Worm (Caenorhabditis elegans) whole organism, L1 larva: ENCODE data around the gene pgp-8.
A peak's percentile ranks its signal among the peaks of the same experiment; 100 is the strongest.

ENCODE experiments used
- C04F5.9 ChIP-seq: sonication (generic microtip); optimal IDR thresholded peaks from 2 replicates; lab custom pipeline; 2016; ENCODE audit warnings: missing genetic modification characterization, missing compliant biosample characterization
- C16A3.4 ChIP-seq: fragments of 150-350 bp; optimal IDR thresholded peaks from 2 replicates; lab custom pipeline; 2014; ENCODE audit warnings: missing biosample characterization, missing genetic modification characterization
- C34B4.2 ChIP-seq: sonication (generic microtip); optimal IDR thresholded peaks from 2 replicates; lab custom pipeline; 2017; ENCODE audit warnings: mild to moderate bottlenecking, missing genetic modification characterization, missing compliant biosample characterization
- Y116A8C.19 ChIP-seq: sonication (generic microtip); optimal IDR thresholded peaks from 2 replicates; lab custom pipeline; 2016; ENCODE audit warnings: missing compliant biosample characterization, missing genetic modification characterization, borderline replicate concordance
- aly-2 ChIP-seq: fragments of 150-350 bp; optimal IDR thresholded peaks from 2 replicates; lab custom pipeline; 2014; ENCODE audit warnings: missing biosample characterization, missing genetic modification characterization
- blmp-1 ChIP-seq: fragments of 150-350 bp; optimal IDR thresholded peaks from 2 replicates; lab custom pipeline; 2014; ENCODE audit warnings: missing biosample characterization, missing genetic modification characterization
- elt-2 ChIP-seq: sonication (generic microtip); optimal IDR thresholded peaks from 2 replicates; lab custom pipeline; 2016; ENCODE audit warnings: missing genetic modification characterization, mild to moderate bottlenecking, inconsistent platforms, missing compliant biosample characterization, missing genetic modification reagents
- elt-3 ChIP-seq, 6 experiments: fragments of 150-350 bp in 1 of 6; sonication (generic microtip); optimal IDR thresholded peaks; 2 replicates each; lab custom pipeline; 2017 to 2018; ENCODE audit warnings: missing biosample characterization in 6 of 6, missing genetic modification characterization in 6 of 6, inconsistent platforms in 1 of 6
- fos-1 ChIP-seq: fragments of 150-350 bp; optimal IDR thresholded peaks from 2 replicates; lab custom pipeline; 2014; ENCODE audit warnings: missing biosample characterization, missing genetic modification characterization
- grh-1 ChIP-seq: fragments of 200-800 bp; sonication (Bioruptor generic); IDR thresholded peaks from 2 replicates; pipeline ENCODE4 v1.3.6; 2022; ENCODE audit warnings: missing genetic modification reagents, missing genetic modification characterization, missing compliant biosample characterization
- hlh-17 ChIP-seq: fragments of 200-800 bp; sonication (Bioruptor generic); optimal IDR thresholded peaks from 2 replicates; lab custom pipeline; 2018; ENCODE audit warnings: missing genetic modification characterization, mild to moderate bottlenecking, missing compliant biosample characterization, moderate library complexity, borderline replicate concordance
- hpl-2 ChIP-seq: fragments of 150-350 bp; optimal IDR thresholded peaks from 2 replicates; lab custom pipeline; 2014; ENCODE audit warnings: missing biosample characterization, missing genetic modification reagents, missing genetic modification characterization
- irx-1 ChIP-seq: sonication (generic microtip); optimal IDR thresholded peaks from 2 replicates; lab custom pipeline; 2016; ENCODE audit warnings: missing genetic modification characterization, missing compliant biosample characterization
- lin-14 ChIP-seq: fragments of 200-800 bp; sonication (Bioruptor generic); optimal IDR thresholded peaks from 2 replicates; lab custom pipeline; 2018; ENCODE audit warnings: mild to moderate bottlenecking, missing genetic modification characterization, moderate library complexity, missing compliant biosample characterization
- lin-35 ChIP-seq, 2 experiments: fragments of 150-350 bp; optimal IDR thresholded peaks; 2 replicates each; lab custom pipeline; 2014; ENCODE audit warnings: missing biosample characterization in 2 of 2, missing genetic modification characterization in 2 of 2, missing genetic modification reagents in 2 of 2
- lsy-2 ChIP-seq, 2 experiments: fragments of 150-350 bp; optimal IDR thresholded peaks; 2 replicates each; lab custom pipeline; 2014; ENCODE audit warnings: missing biosample characterization in 2 of 2, missing genetic modification characterization in 2 of 2
- mdl-1 ChIP-seq, 2 experiments: fragments of 150-350 bp; optimal IDR thresholded peaks; 2 replicates each; lab custom pipeline; 2014 to 2017; ENCODE audit warnings: missing biosample characterization in 2 of 2, missing genetic modification characterization in 2 of 2, inconsistent platforms in 1 of 2
- mep-1 ChIP-seq: fragments of 150-350 bp; optimal IDR thresholded peaks from 2 replicates; lab custom pipeline; 2014; ENCODE audit warnings: missing biosample characterization, missing genetic modification characterization
- nhr-12 ChIP-seq: sonication (generic microtip); optimal IDR thresholded peaks from 2 replicates; lab custom pipeline; 2017; ENCODE audit warnings: missing biosample characterization, missing genetic modification characterization
- nhr-19 ChIP-seq: fragments of 200-800 bp; sonication (Bioruptor generic); conservative IDR thresholded peaks from 2 replicates; pipeline ENCODE4 v1.3.6; 2022; ENCODE audit warnings: missing genetic modification characterization, missing compliant biosample characterization
- nhr-20 ChIP-seq: sonication (generic microtip); optimal IDR thresholded peaks from 2 replicates; lab custom pipeline; 2016; ENCODE audit warnings: mild to moderate bottlenecking, missing genetic modification characterization, missing compliant biosample characterization
- nhr-28 ChIP-seq: fragments of 150-350 bp; optimal IDR thresholded peaks from 2 replicates; lab custom pipeline; 2014; ENCODE audit warnings: missing biosample characterization, missing genetic modification characterization
- nhr-71 ChIP-seq: sonication (generic microtip); optimal IDR thresholded peaks from 2 replicates; lab custom pipeline; 2016; ENCODE audit warnings: mild to moderate bottlenecking, missing genetic modification characterization, moderate library complexity, missing compliant biosample characterization
- nhr-76 ChIP-seq: sonication (generic microtip); optimal IDR thresholded peaks from 2 replicates; lab custom pipeline; 2017; ENCODE audit warnings: missing biosample characterization, missing genetic modification characterization
- nhr-77 ChIP-seq: fragments of 150-350 bp; optimal IDR thresholded peaks from 2 replicates; lab custom pipeline; 2014; ENCODE audit warnings: missing biosample characterization, missing genetic modification characterization
- nhr-84 ChIP-seq: sonication (generic microtip); optimal IDR thresholded peaks from 2 replicates; lab custom pipeline; 2017; ENCODE audit warnings: missing biosample characterization, missing genetic modification characterization
- nhr-85 ChIP-seq: sonication (generic microtip); peaks from one replicate; lab custom pipeline; 2016; ENCODE audit warnings: missing genetic modification characterization, inconsistent platforms, missing compliant biosample characterization
- nhr-90 ChIP-seq: sonication (generic microtip); optimal IDR thresholded peaks from 2 replicates; lab custom pipeline; 2016; ENCODE audit warnings: mild to moderate bottlenecking, missing genetic modification characterization, missing compliant biosample characterization; ENCODE audit not compliant: poor library complexity
- rnt-1 ChIP-seq: sonication (generic microtip); optimal IDR thresholded peaks from 2 replicates; lab custom pipeline; 2016; ENCODE audit warnings: mild to moderate bottlenecking, missing genetic modification characterization, moderate library complexity, missing compliant biosample characterization
- skn-1 ChIP-seq: fragments of 150-350 bp; optimal IDR thresholded peaks from 2 replicates; lab custom pipeline; 2014; ENCODE audit warnings: missing biosample characterization, missing genetic modification characterization
- snpc-4 ChIP-seq: fragments of 150-350 bp; optimal IDR thresholded peaks from 2 replicates; lab custom pipeline; 2014; ENCODE audit warnings: missing biosample characterization, missing genetic modification characterization
- snu-23 ChIP-seq: sonication (generic microtip); optimal IDR thresholded peaks from 2 replicates; lab custom pipeline; 2016; ENCODE audit warnings: missing genetic modification characterization, missing compliant biosample characterization
- sox-4 ChIP-seq: sonication (generic microtip); optimal IDR thresholded peaks from 2 replicates; lab custom pipeline; 2016; ENCODE audit warnings: missing genetic modification characterization, missing compliant biosample characterization
- tlp-1 ChIP-seq: fragments of 150-350 bp; optimal IDR thresholded peaks from 2 replicates; lab custom pipeline; 2014; ENCODE audit warnings: missing biosample characterization, missing genetic modification characterization
- unc-130 ChIP-seq: fragments of 150-350 bp; optimal IDR thresholded peaks from 2 replicates; lab custom pipeline; 2017; ENCODE audit warnings: missing biosample characterization, missing genetic modification characterization, inconsistent platforms
- unc-30 ChIP-seq: sonication (generic microtip); optimal IDR thresholded peaks from 2 replicates; lab custom pipeline; 2017; ENCODE audit warnings: missing biosample characterization, missing genetic modification characterization
- unc-62 ChIP-seq: fragments of 150-350 bp; optimal IDR thresholded peaks from 2 replicates; lab custom pipeline; 2014; ENCODE audit warnings: missing biosample characterization, missing genetic modification reagents, missing genetic modification characterization
- unc-86 ChIP-seq: sonication (generic microtip); optimal IDR thresholded peaks from 2 replicates; lab custom pipeline; 2016; ENCODE audit warnings: missing genetic modification characterization, missing compliant biosample characterization
- zag-1 ChIP-seq: fragments of 150-350 bp; optimal IDR thresholded peaks from 2 replicates; lab custom pipeline; 2014; ENCODE audit warnings: missing biosample characterization, missing genetic modification characterization
- zip-4 ChIP-seq: fragments of 200-800 bp; sonication (Bioruptor generic); optimal IDR thresholded peaks from 2 replicates; lab custom pipeline; 2018; ENCODE audit warnings: mild to moderate bottlenecking, missing genetic modification characterization, moderate library complexity, missing compliant biosample characterization

Gene pgp-8

DNA sequence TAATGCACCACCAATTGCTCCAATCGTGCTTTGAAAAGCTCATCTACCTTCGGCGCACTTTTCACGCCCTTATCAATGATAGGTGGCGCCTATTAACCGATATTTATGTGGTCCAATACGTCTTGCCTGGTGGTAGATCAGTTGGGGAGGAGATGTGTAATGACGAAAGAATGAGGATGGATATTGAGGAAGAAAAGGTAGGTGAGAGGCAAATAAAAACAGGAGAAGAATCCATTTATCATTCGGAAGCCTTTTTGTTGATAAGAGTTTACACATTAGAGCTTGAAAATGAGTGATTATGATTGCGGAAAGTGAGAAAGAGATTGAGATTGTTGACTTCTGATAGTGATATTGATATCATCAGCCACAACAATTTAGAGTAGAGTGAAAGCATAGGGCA, 43.2 kb upstream of the pgp-8 start:
- TF ChIP-seq Y116A8C.19 (tag; lab: Kevin White, UChicago) (no peak), unc-130 (tag; lab: Kevin White, UChicago) (no peak), tlp-1 (tag; lab: Kevin White, UChicago) (no peak), unc-30 (tag; lab: Kevin White, UChicago) (no peak), nhr-28 (tag; lab: Kevin White, UChicago) (no peak), nhr-85 (no peak), fos-1 (tag; lab: Kevin White, UChicago) (no peak), zip-4 (GFP tag; lab: Kevin White, UChicago) (no peak), zag-1 (tag; lab: Kevin White, UChicago) (no peak), sox-4 (tag; lab: Kevin White, UChicago) (no peak), skn-1 (tag; lab: Kevin White, UChicago) (no peak), lin-14 (GFP tag; lab: Kevin White, UChicago) (peak; percentile 32), mep-1 (no peak), unc-62 (GFP tag; lab: Kevin White, UChicago) (no peak), blmp-1 (tag; lab: Kevin White, UChicago) (no peak), nhr-19 (GFP tag; lab: Robert Waterston, UW) (0 out of 2 replicates have a peak, but pooled peaks have one; percentile 7), nhr-71 (peak; percentile 29), lsy-2 (tag; optimal IDR thresholded peaks at IDR 0.05; lab: Kevin White, UChicago) (no peak), C04F5.9 (tag; lab: Kevin White, UChicago) (no peak), rnt-1 (tag; lab: Kevin White, UChicago) (peak; percentile 64), mdl-1 (tag; optimal IDR thresholded peaks at IDR 0.05; lab: Kevin White, UChicago) (no peak), hpl-2 (GFP tag; lab: Kevin White, UChicago) (no peak), nhr-12 (tag; lab: Kevin White, UChicago) (no peak), unc-86 (no peak), C34B4.2 (no peak)

DNA sequence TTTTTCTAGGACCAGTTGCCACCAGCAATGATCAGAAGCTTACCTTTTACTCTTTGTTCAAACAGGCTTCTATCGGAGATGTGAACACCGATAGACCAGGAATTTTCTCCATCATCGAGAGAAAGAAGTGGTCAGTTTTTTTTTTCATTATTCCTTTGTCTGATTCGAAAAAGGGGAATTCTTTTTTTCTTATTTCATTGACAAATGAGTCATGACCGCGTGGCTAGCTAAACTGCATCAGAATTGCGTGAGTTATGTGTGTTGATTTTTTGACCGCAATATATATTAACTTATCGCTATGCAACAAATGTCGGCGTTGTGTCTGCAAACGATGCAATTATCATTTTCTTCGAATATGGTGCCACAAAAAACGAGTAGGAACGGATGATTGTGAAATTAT, 39.2 kb upstream of the pgp-8 start:
- TF ChIP-seq nhr-71 (peak; percentile 32), irx-1 (tag; lab: Kevin White, UChicago) (no peak), nhr-20 (tag; lab: Kevin White, UChicago) (peak; percentile 26)

DNA sequence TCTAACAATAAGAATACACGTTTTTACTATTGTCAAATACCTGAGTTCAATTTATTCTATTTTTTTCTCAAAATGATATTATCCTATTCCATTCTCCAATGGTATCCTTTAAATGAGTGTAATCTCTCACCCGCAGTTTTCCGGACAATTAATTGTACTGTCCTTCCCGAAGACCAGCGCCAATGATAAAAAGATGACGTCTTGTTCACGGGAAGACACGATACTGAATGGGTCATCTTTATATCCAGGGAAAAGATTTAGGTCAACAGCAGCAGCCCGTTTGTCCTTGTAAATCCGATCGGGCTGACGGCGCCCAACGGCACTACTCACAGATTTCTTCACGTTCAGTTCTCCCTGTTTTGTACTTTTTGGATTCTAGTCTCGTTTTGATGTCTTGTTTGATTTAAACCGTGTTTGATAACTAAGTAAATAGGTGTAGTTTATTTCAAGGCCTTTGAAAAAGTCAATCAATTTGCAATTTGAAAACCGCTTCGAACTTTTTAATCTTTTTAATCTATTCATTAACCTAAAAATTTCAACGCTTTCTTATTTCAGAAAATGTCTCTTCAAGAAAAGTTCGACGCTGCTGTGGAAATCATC, 38.6 kb upstream of the pgp-8 start, which contains the start of gene acbp-3:
acbp-3 (plus strand) TSS at position 550 of the 600 bp plus-strand sequence.
- TF ChIP-seq blmp-1 (tag; lab: Kevin White, UChicago) (peak; percentile 77), nhr-19 (GFP tag; lab: Robert Waterston, UW) (no peak)

DNA sequence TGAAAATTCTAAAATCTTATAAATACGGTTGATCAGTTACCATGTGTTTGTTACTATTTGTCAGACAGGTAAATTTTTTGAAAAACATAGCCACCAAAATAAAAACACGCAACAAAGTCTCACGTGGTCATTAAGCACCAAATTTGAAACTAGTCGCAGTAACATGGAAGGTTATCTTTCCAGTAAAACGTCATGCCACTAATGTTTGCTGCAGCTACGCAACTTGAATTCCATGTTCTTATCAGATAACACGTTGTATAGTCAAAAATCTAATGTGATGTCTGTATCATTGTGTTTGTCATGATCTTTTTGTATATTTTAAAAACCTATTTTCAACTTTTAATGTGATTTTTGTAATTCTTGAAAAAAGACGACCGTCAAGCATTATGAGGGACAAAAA, 37.5 kb upstream of the pgp-8 start:
- TF ChIP-seq C16A3.4 (tag; lab: Kevin White, UChicago) (no peak), nhr-85 (peak; percentile 78), nhr-77 (tag; lab: Kevin White, UChicago) (no peak), elt-2 (tag; lab: Kevin White, UChicago) (peak; percentile 88), snu-23 (GFP tag; lab: Kevin White, UChicago) (peak; percentile 7), elt-3 (tag; optimal IDR thresholded peaks at IDR 0.05; lab: Kevin White, UChicago) (peak in 1 of 6 experiments; percentile 20), grh-1 (GFP tag; lab: Robert Waterston, UW) (peak; percentile 10; the same call in 1 of the 2 replicates), nhr-76 (tag; lab: Kevin White, UChicago) (no peak), hlh-17 (GFP tag; lab: Kevin White, UChicago) (no peak), nhr-20 (tag; lab: Kevin White, UChicago) (peak; percentile 57), nhr-71 (peak; percentile 37), lin-35 (GFP tag; optimal IDR thresholded peaks at IDR 0.05; lab: Kevin White, UChicago) (peak in 1 of 2 experiments; percentile 37), aly-2 (tag; lab: Kevin White, UChicago) (no peak), nhr-90 (tag; lab: Kevin White, UChicago) (peak; percentile 37), snpc-4 (tag; lab: Kevin White, UChicago) (no peak), zip-4 (GFP tag; lab: Kevin White, UChicago) (no peak), lin-14 (GFP tag; lab: Kevin White, UChicago) (peak; percentile 41), mdl-1 (tag; optimal IDR thresholded peaks at IDR 0.05; lab: Kevin White, UChicago) (peak in 1 of 2 experiments; percentile 56), nhr-84 (tag; lab: Kevin White, UChicago) (no peak)
